Worm (Caenorhabditis elegans) whole organism, young adult: Measurements from ENCODE around the gene sre-2.

ENCODE experiments used
- T26A5.8 ChIP-seq: sonication (generic microtip); optimal IDR thresholded peaks from 2 replicates; lab custom pipeline; 2016; ENCODE audit warnings: missing genetic modification characterization, missing compliant biosample characterization
- cebp-2 ChIP-seq: fragments of 200-800 bp; sonication (Bioruptor generic); IDR thresholded peaks from 2 replicates; pipeline ENCODE4 v1.3.6; 2022; ENCODE audit warnings: missing genetic modification characterization, missing compliant biosample characterization
- chd-7 ChIP-seq: sonication (generic microtip); optimal IDR thresholded peaks from 2 replicates; lab custom pipeline; 2016; ENCODE audit warnings: mild to moderate bottlenecking, missing genetic modification characterization, moderate library complexity, missing compliant biosample characterization
- ets-4 ChIP-seq: fragments of 200-800 bp; sonication (Bioruptor generic); optimal IDR thresholded peaks from 2 replicates; lab custom pipeline; 2018; ENCODE audit warnings: mild to moderate bottlenecking, missing genetic modification characterization, missing compliant biosample characterization
- nfya-2 ChIP-seq: fragments of 200-800 bp; sonication (Bioruptor generic); IDR thresholded peaks from 2 replicates; pipeline ENCODE4 v1.3.6; 2022; ENCODE audit warnings: missing genetic modification reagents, missing genetic modification characterization, missing compliant biosample characterization
- snpc-4 ChIP-seq, 5 experiments: fragments of 150-350 bp in 1 of 5; sonication (generic microtip) in 4 of 5; optimal IDR thresholded peaks; 2 replicates each; lab custom pipeline; 2014 to 2018; ENCODE audit warnings: missing genetic modification characterization in 5 of 5, missing biosample characterization in 3 of 5, antibody characterized with exemption in 2 of 5, mild to moderate bottlenecking in 2 of 5, missing compliant biosample characterization in 2 of 5, missing genotype in 2 of 5, moderate library complexity in 2 of 5, missing genetic modification reagents in 1 of 5
- tbp1 ChIP-seq: fragments of 200-800 bp; sonication (Bioruptor generic); optimal IDR thresholded peaks from 2 replicates; lab custom pipeline; 2018; ENCODE audit warnings: mild to moderate bottlenecking, missing genetic modification characterization, missing compliant biosample characterization
- unc-62 ChIP-seq: fragments of 150-350 bp; optimal IDR thresholded peaks from 2 replicates; lab custom pipeline; 2014; ENCODE audit warnings: missing biosample characterization, missing genetic modification reagents, missing genetic modification characterization
- xnd-1 ChIP-seq: sonication (generic microtip); optimal IDR thresholded peaks from 2 replicates; lab custom pipeline; 2016; ENCODE audit warnings: missing genotype, missing genetic modification reagents, missing genetic modification characterization, missing compliant biosample characterization

- TF ChIP-seq nfya-2 (GFP tag; lab: Robert Waterston, UW), result no peak
- no peak for TF ChIP-seq ets-4 (GFP tag; lab: Kevin White, UChicago)
- TF ChIP-seq cebp-2 (GFP tag; lab: Robert Waterston, UW), result no peak
- no peak for TF ChIP-seq chd-7 (tag; lab: Kevin White, UChicago)
- no peak for TF ChIP-seq xnd-1
- TF ChIP-seq T26A5.8, result no peak
- TF ChIP-seq tbp1 (GFP tag; lab: Kevin White, UChicago), result no peak
- TF ChIP-seq unc-62 (GFP tag; lab: Kevin White, UChicago), result no peak
- no peak for TF ChIP-seq snpc-4 (GFP tag; optimal IDR thresholded peaks at IDR 0.05; lab: Kevin White, UChicago)
- TF ChIP-seq snpc-4 (tag; optimal IDR thresholded peaks at IDR 0.05; lab: Kevin White, UChicago), result no peak
Observed at ce11 chrII:8129040-8129387, 27.1 kb upstream of the sre-2 start.
